Worm (Caenorhabditis elegans) whole organism, L1 larva: Measurements from ENCODE around the gene nspf-3.

Experiments used
- C16A3.4 ChIP-seq: fragments of 150-350 bp; optimal IDR thresholded peaks from 2 replicates; lab custom pipeline; 2014; ENCODE audit warnings: missing biosample characterization, missing genetic modification characterization
- F16B12.6 ChIP-seq: fragments of 150-350 bp; optimal IDR thresholded peaks from 2 replicates; lab custom pipeline; 2014; ENCODE audit warnings: missing biosample characterization, missing genetic modification characterization
- Y116A8C.19 ChIP-seq: sonication (generic microtip); optimal IDR thresholded peaks from 2 replicates; lab custom pipeline; 2016; ENCODE audit warnings: missing compliant biosample characterization, missing genetic modification characterization, borderline replicate concordance
- aha-1 ChIP-seq: fragments of 150-350 bp; optimal IDR thresholded peaks from 2 replicates; lab custom pipeline; 2014; ENCODE audit warnings: missing biosample characterization, missing genetic modification characterization
- ceh-88 ChIP-seq: fragments of 200-800 bp; sonication (Bioruptor generic); IDR thresholded peaks from 2 replicates; pipeline ENCODE4 v1.3.6; 2022; ENCODE audit warnings: missing genetic modification characterization, missing compliant biosample characterization
- ceh-90 ChIP-seq: sonication (generic microtip); optimal IDR thresholded peaks from 2 replicates; lab custom pipeline; 2016; ENCODE audit warnings: missing genetic modification characterization, missing compliant biosample characterization
- ces-1 ChIP-seq: fragments of 150-350 bp; optimal IDR thresholded peaks from 2 replicates; lab custom pipeline; 2014; ENCODE audit warnings: missing biosample characterization, missing genetic modification reagents, missing genetic modification characterization
- dsc-1 ChIP-seq: sonication (generic microtip); optimal IDR thresholded peaks from 2 replicates; lab custom pipeline; 2016; ENCODE audit warnings: mild to moderate bottlenecking, missing genetic modification characterization, missing compliant biosample characterization
- efl-1 ChIP-seq, 4 experiments: fragments of 150-350 bp; optimal IDR thresholded peaks in 3 of 4; peaks in 1 of 4; 1 replicate in 1 of 4; 2 replicates in 3 of 4; lab custom pipeline; 2014; ENCODE audit warnings: missing biosample characterization in 2 of 4, missing genetic modification characterization in 2 of 4, missing genetic modification reagents in 2 of 4
- egl-27 ChIP-seq, 2 experiments: fragments of 150-350 bp in 1 of 2; sonication (generic microtip); optimal IDR thresholded peaks; 3 replicates each; lab custom pipeline; 2017 to 2018; ENCODE audit warnings: missing biosample characterization in 2 of 2, missing genetic modification characterization in 2 of 2, missing genetic modification reagents in 2 of 2
- elt-2 ChIP-seq: sonication (generic microtip); optimal IDR thresholded peaks from 2 replicates; lab custom pipeline; 2016; ENCODE audit warnings: missing genetic modification characterization, mild to moderate bottlenecking, inconsistent platforms, missing compliant biosample characterization, missing genetic modification reagents
- elt-3 ChIP-seq, 6 experiments: fragments of 150-350 bp in 1 of 6; sonication (generic microtip); optimal IDR thresholded peaks; 2 replicates each; lab custom pipeline; 2017 to 2018; ENCODE audit warnings: missing biosample characterization in 6 of 6, missing genetic modification characterization in 6 of 6, inconsistent platforms in 1 of 6
- fkh-10 ChIP-seq: sonication (generic microtip); optimal IDR thresholded peaks from 2 replicates; lab custom pipeline; 2017; ENCODE audit warnings: missing biosample characterization, missing genetic modification reagents, missing genetic modification characterization
- fkh-4 ChIP-seq: sonication (generic microtip); optimal IDR thresholded peaks from 2 replicates; lab custom pipeline; 2016; ENCODE audit warnings: missing compliant biosample characterization, missing genetic modification characterization, borderline replicate concordance
- fos-1 ChIP-seq: fragments of 150-350 bp; optimal IDR thresholded peaks from 2 replicates; lab custom pipeline; 2014; ENCODE audit warnings: missing biosample characterization, missing genetic modification characterization
- grh-1 ChIP-seq: fragments of 200-800 bp; sonication (Bioruptor generic); IDR thresholded peaks from 2 replicates; pipeline ENCODE4 v1.3.6; 2022; ENCODE audit warnings: missing genetic modification reagents, missing genetic modification characterization, missing compliant biosample characterization
- lin-14 ChIP-seq: fragments of 200-800 bp; sonication (Bioruptor generic); optimal IDR thresholded peaks from 2 replicates; lab custom pipeline; 2018; ENCODE audit warnings: mild to moderate bottlenecking, missing genetic modification characterization, moderate library complexity, missing compliant biosample characterization
- lir-3 ChIP-seq: sonication (generic microtip); optimal IDR thresholded peaks from 2 replicates; lab custom pipeline; 2016; ENCODE audit warnings: mild to moderate bottlenecking, missing genetic modification characterization, moderate library complexity, missing compliant biosample characterization; ENCODE audit not compliant: poor library complexity
- mdl-1 ChIP-seq, 2 experiments: fragments of 150-350 bp; optimal IDR thresholded peaks; 2 replicates each; lab custom pipeline; 2014 to 2017; ENCODE audit warnings: missing biosample characterization in 2 of 2, missing genetic modification characterization in 2 of 2, inconsistent platforms in 1 of 2
- mef-2 ChIP-seq: fragments of 150-350 bp; optimal IDR thresholded peaks from 2 replicates; lab custom pipeline; 2014; ENCODE audit warnings: missing biosample characterization, missing genetic modification characterization
- mep-1 ChIP-seq: fragments of 150-350 bp; optimal IDR thresholded peaks from 2 replicates; lab custom pipeline; 2014; ENCODE audit warnings: missing biosample characterization, missing genetic modification characterization
- nhr-12 ChIP-seq: sonication (generic microtip); optimal IDR thresholded peaks from 2 replicates; lab custom pipeline; 2017; ENCODE audit warnings: missing biosample characterization, missing genetic modification characterization
- nhr-20 ChIP-seq: sonication (generic microtip); optimal IDR thresholded peaks from 2 replicates; lab custom pipeline; 2016; ENCODE audit warnings: mild to moderate bottlenecking, missing genetic modification characterization, missing compliant biosample characterization
- nhr-28 ChIP-seq: fragments of 150-350 bp; optimal IDR thresholded peaks from 2 replicates; lab custom pipeline; 2014; ENCODE audit warnings: missing biosample characterization, missing genetic modification characterization
- nhr-47 ChIP-seq: sonication (generic microtip); optimal IDR thresholded peaks from 2 replicates; lab custom pipeline; 2016; ENCODE audit warnings: mild to moderate bottlenecking, missing genetic modification characterization, moderate library complexity, missing compliant biosample characterization
- nhr-71 ChIP-seq: sonication (generic microtip); optimal IDR thresholded peaks from 2 replicates; lab custom pipeline; 2016; ENCODE audit warnings: mild to moderate bottlenecking, missing genetic modification characterization, moderate library complexity, missing compliant biosample characterization
- nhr-76 ChIP-seq: sonication (generic microtip); optimal IDR thresholded peaks from 2 replicates; lab custom pipeline; 2017; ENCODE audit warnings: missing biosample characterization, missing genetic modification characterization
- nhr-84 ChIP-seq: sonication (generic microtip); optimal IDR thresholded peaks from 2 replicates; lab custom pipeline; 2017; ENCODE audit warnings: missing biosample characterization, missing genetic modification characterization
- rnt-1 ChIP-seq: sonication (generic microtip); optimal IDR thresholded peaks from 2 replicates; lab custom pipeline; 2016; ENCODE audit warnings: mild to moderate bottlenecking, missing genetic modification characterization, moderate library complexity, missing compliant biosample characterization
- snpc-4 ChIP-seq: fragments of 150-350 bp; optimal IDR thresholded peaks from 2 replicates; lab custom pipeline; 2014; ENCODE audit warnings: missing biosample characterization, missing genetic modification characterization
- sup-37 ChIP-seq: fragments of 200-800 bp; sonication (Bioruptor generic); optimal IDR thresholded peaks from 2 replicates; lab custom pipeline; 2018; ENCODE audit warnings: mild to moderate bottlenecking, missing genetic modification characterization, missing compliant biosample characterization
- tlp-1 ChIP-seq: fragments of 150-350 bp; optimal IDR thresholded peaks from 2 replicates; lab custom pipeline; 2014; ENCODE audit warnings: missing biosample characterization, missing genetic modification characterization
- unc-30 ChIP-seq: sonication (generic microtip); optimal IDR thresholded peaks from 2 replicates; lab custom pipeline; 2017; ENCODE audit warnings: missing biosample characterization, missing genetic modification characterization
- unc-86 ChIP-seq: sonication (generic microtip); optimal IDR thresholded peaks from 2 replicates; lab custom pipeline; 2016; ENCODE audit warnings: missing genetic modification characterization, missing compliant biosample characterization
- unc-98 ChIP-seq: fragments of 200-800 bp; sonication (Bioruptor generic); IDR thresholded peaks from 2 replicates; pipeline ENCODE4 v1.3.6; 2022; ENCODE audit warnings: missing genetic modification characterization, missing compliant biosample characterization
- ztf-11 ChIP-seq, 2 experiments: sonication (generic microtip); optimal IDR thresholded peaks; 2 replicates each; lab custom pipeline; 2016 to 2017; ENCODE audit warnings: missing genetic modification characterization in 2 of 2, missing biosample characterization in 1 of 2, missing compliant biosample characterization in 1 of 2
- ztf-4 ChIP-seq: fragments of 150-350 bp; optimal IDR thresholded peaks from 2 replicates; lab custom pipeline; 2014; ENCODE audit warnings: missing biosample characterization, missing genetic modification characterization

Gene nspf-3

ce11 chrII:2734735-2735134, 44.8 kb upstream of the nspf-3 start (continued):
- TF ChIP-seq dsc-1 (tag; lab: Kevin White, UChicago) (no peak), ceh-88 (GFP tag; lab: Robert Waterston, UW) (no peak), nhr-47 (tag; lab: Kevin White, UChicago) (peak; percentile 19), snpc-4 (tag; lab: Kevin White, UChicago) (no peak), lir-3 (tag; lab: Kevin White, UChicago) (no peak), rnt-1 (peak; percentile 51), unc-30 (tag; lab: Kevin White, UChicago) (no peak), nhr-12 (no peak)

ce11 chrII:2734266-2734665, 44.3 kb upstream of the nspf-3 start:
- no peak for TF ChIP-seq nhr-12
- TF ChIP-seq dsc-1 (tag; lab: Kevin White, UChicago): no peak
- no peak for TF ChIP-seq ceh-88 (GFP tag; lab: Robert Waterston, UW)
- TF ChIP-seq efl-1 (optimal IDR thresholded peaks at IDR 0.05; lab: Kevin White, UChicago): no peak
- TF ChIP-seq efl-1 (GFP tag; optimal IDR thresholded peaks at IDR 0.05 in 1 of 2; lab: Kevin White, UChicago): no peak
- TF ChIP-seq fos-1 (tag; lab: Kevin White, UChicago): no peak
- no peak for TF ChIP-seq ces-1 (GFP tag; lab: Kevin White, UChicago)
- TF ChIP-seq rnt-1: no peak
- TF ChIP-seq tlp-1 (tag; lab: Kevin White, UChicago): no peak
- no peak for TF ChIP-seq mep-1 (tag; lab: Kevin White, UChicago)
- no peak for TF ChIP-seq mdl-1 (tag; optimal IDR thresholded peaks at IDR 0.05; lab: Kevin White, UChicago)
- no peak for TF ChIP-seq fkh-4 (tag; lab: Kevin White, UChicago)
- no peak for TF ChIP-seq aha-1 (tag; lab: Kevin White, UChicago)

- no peak for TF ChIP-seq elt-3 (tag; optimal IDR thresholded peaks at IDR 0.05; lab: Kevin White, UChicago)
- no peak for TF ChIP-seq nhr-28
- TF ChIP-seq fkh-10 (GFP tag; lab: Kevin White, UChicago): peak; percentile 63
- TF ChIP-seq lin-14 (GFP tag; lab: Kevin White, UChicago): peak; percentile 34
Observed at ce11 chrII:2730647-2731046, 40.7 kb upstream of the nspf-3 start.

ce11 chrII:2726774-2727173, 36.8 kb upstream of the nspf-3 start:
- TF ChIP-seq lin-14 (GFP tag; lab: Kevin White, UChicago): peak; percentile 33
- peak; percentile 0 for TF ChIP-seq nhr-71 (tag; lab: Kevin White, UChicago)
- TF ChIP-seq rnt-1: peak; percentile 43
- TF ChIP-seq F16B12.6 (tag; lab: Kevin White, UChicago): no peak

ce11 chrII:2725561-2725960, 35.6 kb upstream of the nspf-3 start, which contains the start of the genes T05A8.11 and nep-2:
TSS of gene T05A8.11 (minus strand) at chrII:2725661.
TSS of gene nep-2 (minus strand) at chrII:2725752.
- TF ChIP-seq grh-1 (GFP tag; lab: Robert Waterston, UW) (no peak), nhr-20 (tag; lab: Kevin White, UChicago) (no peak), egl-27 (tag; optimal IDR thresholded peaks at IDR 0.05; lab: Kevin White, UChicago) (no peak), tlp-1 (tag; lab: Kevin White, UChicago) (no peak), ztf-4 (tag; lab: Kevin White, UChicago) (no peak)

ce11 chrII:2721992-2722391, 32.0 kb upstream of the nspf-3 start:
- TF ChIP-seq elt-2 (tag; lab: Kevin White, UChicago) (no peak), mdl-1 (tag; optimal IDR thresholded peaks at IDR 0.05; lab: Kevin White, UChicago) (no peak)

ce11 chrII:2719212-2719611, 29.2 kb upstream of the nspf-3 start:
- no peak for TF ChIP-seq mdl-1 (tag; optimal IDR thresholded peaks at IDR 0.05; lab: Kevin White, UChicago)
- no peak for TF ChIP-seq aha-1 (tag; lab: Kevin White, UChicago)
- TF ChIP-seq C16A3.4 (tag; lab: Kevin White, UChicago): no peak
- TF ChIP-seq efl-1 (optimal IDR thresholded peaks at IDR 0.05; lab: Kevin White, UChicago): no peak
- no peak for TF ChIP-seq efl-1 (GFP tag; optimal IDR thresholded peaks at IDR 0.05 in 1 of 2; lab: Kevin White, UChicago)
- TF ChIP-seq nhr-76 (tag; lab: Kevin White, UChicago): no peak
- TF ChIP-seq mef-2 (tag; lab: Kevin White, UChicago): no peak
- TF ChIP-seq Y116A8C.19 (tag; lab: Kevin White, UChicago): no peak
- no peak for TF ChIP-seq nhr-84 (tag; lab: Kevin White, UChicago)
- TF ChIP-seq unc-86: no peak
- no peak for TF ChIP-seq sup-37
- TF ChIP-seq ceh-90 (tag; lab: Kevin White, UChicago): no peak
- no peak for TF ChIP-seq unc-98
- TF ChIP-seq ztf-11 (tag; optimal IDR thresholded peaks at IDR 0.05; lab: Kevin White, UChicago): no peak
- TF ChIP-seq tlp-1 (tag; lab: Kevin White, UChicago): no peak
